Worm (Caenorhabditis elegans): ENCODE data around the gene ZK512.7.

The ZK512.7 gene

ce11 chrIII:9143911-9144310 lies 5.4 kb upstream of the ZK512.7 start, which contains the start of gene ZK512.11:
ZK512.11 (plus strand) TSS chrIII:9144211.
- TF ChIP-seq lsy-2 (tag; optimal IDR thresholded peaks at IDR 0.05) (peak in 1 of 2 experiments; percentile 5), nhr-77 (tag; optimal IDR thresholded peaks at IDR 0.05) (no peak), unc-55 (GFP tag; optimal IDR thresholded peaks at IDR 0.05) (peak; percentile 19), ceh-16 (tag; optimal IDR thresholded peaks at IDR 0.05) (no peak), sma-3 (GFP tag; optimal IDR thresholded peaks at IDR 0.05) (no peak), mdl-1 (tag; optimal IDR thresholded peaks at IDR 0.05) (no peak), nhr-11 (tag; optimal IDR thresholded peaks at IDR 0.05) (no peak), unc-62 (GFP tag; optimal IDR thresholded peaks at IDR 0.05) (no peak), unc-39 (tag; optimal IDR thresholded peaks at IDR 0.05) (no peak), blmp-1 (tag; optimal IDR thresholded peaks at IDR 0.05; ENCODE audit: insufficient read depth) (no peak), dmd-4 (tag; optimal IDR thresholded peaks at IDR 0.05) (no peak), nhr-129 (tag; optimal IDR thresholded peaks at IDR 0.05) (no peak), C34F6.9 (tag; optimal IDR thresholded peaks at IDR 0.05) (peak; percentile 3)

ce11 chrIII:9136587-9136986 lies 1.9 kb downstream of the ZK512.7 start, which contains the start of gene eat-4:
eat-4 (plus strand) TSS chrIII:9136887.
- peak; percentile 2 for TF ChIP-seq unc-55 (GFP tag; optimal IDR thresholded peaks at IDR 0.05)
- no peak for TF ChIP-seq ZK546.5 (tag; optimal IDR thresholded peaks at IDR 0.05)

- TF ChIP-seq peb-1 (tag; optimal IDR thresholded peaks at IDR 0.05) (no peak), unc-62 (GFP tag; optimal IDR thresholded peaks at IDR 0.05) (no peak), sma-9 (GFP tag; optimal IDR thresholded peaks at IDR 0.05) (no peak), sma-9 (tag; optimal IDR thresholded peaks at IDR 0.05) (no peak)
These were observed 7.9 kb downstream of the ZK512.7 start, which contains the start of gene ZK512.10 for ce11 chrIII:9130588-9130987. ZK512.10 (plus strand) TSS chrIII:9130888.

ce11 chrIII:9125789-9126304 lies 12.7 kb downstream of the ZK512.7 start, which contains the start of gene sec-16A.1:
sec-16A.1 (plus strand) TSS chrIII:9125839.
- TF ChIP-seq lsy-2 (tag; optimal IDR thresholded peaks at IDR 0.05) (peak in 1 of 2 experiments; percentile 49), C34F6.9 (tag; optimal IDR thresholded peaks at IDR 0.05) (peak; percentile 9), mab-5 (tag; optimal IDR thresholded peaks at IDR 0.05) (no peak), nhr-10 (tag; optimal IDR thresholded peaks at IDR 0.05) (no peak), sma-9 (GFP tag; optimal IDR thresholded peaks at IDR 0.05) (peak; percentile 32), sma-9 (tag; optimal IDR thresholded peaks at IDR 0.05) (no peak), unc-39 (tag; optimal IDR thresholded peaks at IDR 0.05) (no peak), ZK546.5 (tag; optimal IDR thresholded peaks at IDR 0.05) (no peak), crh-2 (tag; optimal IDR thresholded peaks at IDR 0.05) (peak; percentile 23), Y55F3AM.14 (GFP tag; optimal IDR thresholded peaks at IDR 0.05) (no peak), nhr-129 (tag; optimal IDR thresholded peaks at IDR 0.05) (peak; percentile 27), aly-2 (tag; optimal IDR thresholded peaks at IDR 0.05) (no peak), sma-3 (GFP tag; optimal IDR thresholded peaks at IDR 0.05) (peak; percentile 55), nhr-12 (tag; optimal IDR thresholded peaks at IDR 0.05) (no peak), blmp-1 (tag; optimal IDR thresholded peaks at IDR 0.05; ENCODE audit: insufficient read depth) (peak; percentile 83), gmeb-1 (tag; optimal IDR thresholded peaks at IDR 0.05) (peak; percentile 42)

- TF ChIP-seq mdl-1 (tag; optimal IDR thresholded peaks at IDR 0.05) = no peak
- no peak for TF ChIP-seq sem-4 (tag; optimal IDR thresholded peaks at IDR 0.05)
- TF ChIP-seq sma-9 (GFP tag; optimal IDR thresholded peaks at IDR 0.05) = peak; percentile 1
- TF ChIP-seq sma-9 (tag; optimal IDR thresholded peaks at IDR 0.05) = no peak
- peak; percentile 7 for TF ChIP-seq sma-3 (GFP tag; optimal IDR thresholded peaks at IDR 0.05)
These were observed 19.4 kb downstream of the ZK512.7 start, which contains the start of gene ced-11 for ce11 chrIII:9118921-9119606. ced-11 (plus strand) TSS chrIII:9119556.

- no peak for TF ChIP-seq nhr-6 (tag; optimal IDR thresholded peaks at IDR 0.05)
- no peak for TF ChIP-seq mab-5 (tag; optimal IDR thresholded peaks at IDR 0.05)
- TF ChIP-seq nhr-10 (tag; optimal IDR thresholded peaks at IDR 0.05) = no peak
- TF ChIP-seq ztf-1 (GFP tag; conservative IDR thresholded peaks at IDR 0.05) = no peak
- TF ChIP-seq unc-62 (GFP tag; optimal IDR thresholded peaks at IDR 0.05) = no peak
These were observed 20.1 kb downstream of the ZK512.7 start, which contains the start of gene grl-11 for ce11 chrIII:9118314-9118850. grl-11 (minus strand) TSS chrIII:9118364.

All from whole organism, L2 larva.